Worm (Caenorhabditis elegans) whole organism, L2 larva: ENCODE measurements around the gene T24F1.4.

Source experiments
- lsy-2 ChIP-seq, 2 experiments: fragments of 150-350 bp in 1 of 2; sonication (generic microtip) in 1 of 2; optimal IDR thresholded peaks; 2 replicates each; lab custom pipeline; 2014 to 2017; ENCODE audit warnings: missing biosample characterization in 2 of 2, missing genetic modification characterization in 2 of 2
- nhr-25 ChIP-seq: fragments of 150-350 bp; sonication (generic microtip); optimal IDR thresholded peaks from 3 replicates; lab custom pipeline; 2014; ENCODE audit warnings: missing biosample characterization, missing genetic modification characterization
- nhr-77 ChIP-seq: fragments of 150-350 bp; optimal IDR thresholded peaks from 2 replicates; lab custom pipeline; 2014; ENCODE audit warnings: missing biosample characterization, missing genetic modification characterization

DNA sequence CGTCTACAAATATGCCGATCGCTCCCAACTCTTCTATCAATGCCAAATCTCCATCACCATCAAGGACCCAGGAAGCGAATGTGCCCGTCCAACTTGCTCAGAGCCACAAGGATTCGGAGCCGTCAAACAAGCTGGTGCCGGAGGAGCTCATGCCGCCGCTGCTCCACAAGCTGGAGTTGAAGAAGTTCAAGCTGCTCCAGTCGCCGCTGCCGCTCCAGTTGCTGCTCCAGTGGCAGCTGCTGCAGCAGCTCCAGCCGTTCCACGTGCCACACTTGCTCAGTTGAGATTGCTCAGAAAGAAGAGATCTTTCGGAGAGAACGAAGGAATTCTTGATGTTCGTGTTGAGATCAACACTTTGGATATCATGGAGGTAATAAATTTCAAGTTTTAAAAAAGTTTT, 43.2 kb downstream of the T24F1.4 start:
- TF ChIP-seq lsy-2 (tag; optimal IDR thresholded peaks at IDR 0.05; lab: Kevin White, UChicago) = no peak
- TF ChIP-seq nhr-25 (tag; lab: Kevin White, UChicago) = no peak
- no peak for TF ChIP-seq nhr-77
